Worm (Caenorhabditis elegans) whole organism, early embryonic: ENCODE measurements around the gene C42C1.3.

Experiments used
- B0310.2 ChIP-seq: sonication (generic microtip); optimal IDR thresholded peaks from 2 replicates; lab custom pipeline; 2016; ENCODE audit warnings: mild to moderate bottlenecking, missing genetic modification characterization, missing compliant biosample characterization
- F13C5.2 ChIP-seq: sonication (generic microtip); optimal IDR thresholded peaks from 2 replicates; lab custom pipeline; 2017; ENCODE audit warnings: mild to moderate bottlenecking, missing genetic modification characterization, inconsistent platforms, missing compliant biosample characterization
- ama-1 ChIP-seq: fragments of 150-350 bp; optimal IDR thresholded peaks from 2 replicates; lab custom pipeline; 2014
- ceh-13 ChIP-seq: fragments of 200-800 bp; sonication (Bioruptor generic); optimal IDR thresholded peaks from 2 replicates; lab custom pipeline; 2018; ENCODE audit warnings: mild to moderate bottlenecking, missing genetic modification characterization, missing compliant biosample characterization
- ceh-36 ChIP-seq: sonication (generic microtip); optimal IDR thresholded peaks from 2 replicates; lab custom pipeline; 2016; ENCODE audit warnings: missing genetic modification characterization, inconsistent platforms, missing compliant biosample characterization
- ets-7 ChIP-seq: sonication (generic microtip); optimal IDR thresholded peaks from 2 replicates; lab custom pipeline; 2016; ENCODE audit warnings: missing genotype, missing genetic modification characterization, missing compliant biosample characterization
- flt-1 ChIP-seq: fragments of 200-800 bp; sonication (Bioruptor generic); IDR thresholded peaks from 2 replicates; pipeline ENCODE4 v1.3.6; 2022; ENCODE audit warnings: missing genetic modification characterization, missing compliant biosample characterization
- hmbx-1 ChIP-seq: sonication (generic microtip); optimal IDR thresholded peaks from 2 replicates; lab custom pipeline; 2016; ENCODE audit warnings: mild to moderate bottlenecking, missing genetic modification characterization, missing compliant biosample characterization
- hnd-1 ChIP-seq: sonication (generic microtip); optimal IDR thresholded peaks from 2 replicates; lab custom pipeline; 2016; ENCODE audit warnings: missing genetic modification characterization, missing compliant biosample characterization
- sea-1 ChIP-seq: fragments of 200-800 bp; sonication (Bioruptor generic); conservative IDR thresholded peaks from 2 replicates; pipeline ENCODE4 v1.3.6; 2022; ENCODE audit warnings: missing genetic modification characterization, missing compliant biosample characterization
- tbx-11 ChIP-seq: fragments of 200-800 bp; sonication (Bioruptor generic); IDR thresholded peaks from 2 replicates; pipeline ENCODE4 v1.3.6; 2022; ENCODE audit warnings: missing genetic modification characterization, missing compliant biosample characterization
- tbx-37 ChIP-seq: fragments of 200-800 bp; sonication (Bioruptor generic); conservative IDR thresholded peaks from 2 replicates; pipeline ENCODE4 v1.3.6; 2022; ENCODE audit warnings: missing genetic modification reagents, missing genetic modification characterization, missing compliant biosample characterization
- tra-4 ChIP-seq: sonication (generic microtip); optimal IDR thresholded peaks from 2 replicates; lab custom pipeline; 2017; ENCODE audit warnings: missing genetic modification characterization, missing compliant biosample characterization

ce11 chrIV:12311597-12311996, 41.3 kb upstream of the C42C1.3 start, which contains the start of gene oac-58:
- TF ChIP-seq B0310.2 (tag; lab: Kevin White, UChicago) (no peak), ceh-13 (no peak), hnd-1 (tag; lab: Kevin White, UChicago) (no peak), ama-1 (lab: Kevin White, UChicago) (no peak), flt-1 (no peak), ceh-36 (tag; lab: Kevin White, UChicago) (no peak), tra-4 (tag; lab: Kevin White, UChicago) (no peak), F13C5.2 (tag; lab: Kevin White, UChicago) (no peak), hmbx-1 (tag; lab: Kevin White, UChicago) (no peak), tbx-37 (GFP tag; lab: Robert Waterston, UW) (no peak), tbx-11 (no peak), sea-1 (GFP tag; lab: Robert Waterston, UW) (no peak), ets-7 (tag; lab: Kevin White, UChicago) (no peak)
